Worm (Caenorhabditis elegans) whole organism, young adult: ENCODE results near the gene F52H2.15.

Experiments
- B0336.3 ChIP-seq: fragments of 200-800 bp; sonication (Bioruptor generic); IDR thresholded peaks from 2 replicates; pipeline ENCODE4 v1.3.6; 2022; ENCODE audit warnings: missing genetic modification characterization, missing compliant biosample characterization
- C06A6.2 ChIP-seq: fragments of 200-800 bp; sonication (Bioruptor generic); conservative IDR thresholded peaks from 2 replicates; pipeline ENCODE4 v1.3.6; 2022; ENCODE audit warnings: missing genetic modification characterization, missing compliant biosample characterization
- F22D6.2 ChIP-seq: sonication (generic microtip); optimal IDR thresholded peaks from 2 replicates; lab custom pipeline; 2016; ENCODE audit warnings: mild to moderate bottlenecking, missing genetic modification characterization, missing compliant biosample characterization
- F55B11.4 ChIP-seq: sonication (generic microtip); optimal IDR thresholded peaks from 2 replicates; lab custom pipeline; 2016; ENCODE audit warnings: missing compliant biosample characterization, missing genetic modification characterization, borderline replicate concordance; ENCODE audit not compliant: insufficient read depth
- K12H6.12 ChIP-seq: fragments of 200-800 bp; sonication (Bioruptor generic); optimal IDR thresholded peaks from 2 replicates; lab custom pipeline; 2018; ENCODE audit warnings: mild to moderate bottlenecking, missing genetic modification characterization, missing compliant biosample characterization
- T26A5.8 ChIP-seq: sonication (generic microtip); optimal IDR thresholded peaks from 2 replicates; lab custom pipeline; 2016; ENCODE audit warnings: missing genetic modification characterization, missing compliant biosample characterization
- akir-1 ChIP-seq: fragments of 200-800 bp; sonication (Bioruptor generic); optimal IDR thresholded peaks from 2 replicates; lab custom pipeline; 2018; ENCODE audit warnings: mild to moderate bottlenecking, missing genetic modification characterization, moderate library complexity, missing compliant biosample characterization
- attf-3 ChIP-seq: fragments of 200-800 bp; sonication (Bioruptor generic); conservative IDR thresholded peaks from 2 replicates; pipeline ENCODE4 v1.3.6; 2022; ENCODE audit warnings: missing genetic modification reagents, missing genetic modification characterization, missing compliant biosample characterization
- attf-5 ChIP-seq: fragments of 200-800 bp; sonication (Bioruptor generic); optimal IDR thresholded peaks from 2 replicates; lab custom pipeline; 2018; ENCODE audit warnings: mild to moderate bottlenecking, missing genetic modification characterization, missing compliant biosample characterization
- attf-6 ChIP-seq: fragments of 200-800 bp; sonication (Bioruptor generic); IDR thresholded peaks from 2 replicates; pipeline ENCODE4 v1.3.6; 2022; ENCODE audit warnings: missing genetic modification reagents, missing genetic modification characterization, missing compliant biosample characterization
- ccch-3 ChIP-seq: fragments of 200-800 bp; sonication (Bioruptor generic); optimal IDR thresholded peaks from 2 replicates; lab custom pipeline; 2018; ENCODE audit warnings: mild to moderate bottlenecking, missing genetic modification characterization, missing compliant biosample characterization
- cebp-1 ChIP-seq, 2 experiments: fragments of 200-800 bp in 1 of 2; sonication (Bioruptor generic) in 1 of 2; sonication (generic microtip) in 1 of 2; IDR thresholded peaks in 1 of 2; optimal IDR thresholded peaks in 1 of 2; 2 replicates each; pipeline versions ENCODE4 v1.3.6 to Lab custom; 2017 to 2022; ENCODE audit warnings: missing compliant biosample characterization in 2 of 2, missing genetic modification characterization in 2 of 2, mild to moderate bottlenecking in 1 of 2, missing genetic modification reagents in 1 of 2, moderate library complexity in 1 of 2
- ceh-100 ChIP-seq: fragments of 200-800 bp; sonication (Bioruptor generic); IDR thresholded peaks from 2 replicates; pipeline ENCODE4 v1.3.6; 2022; ENCODE audit warnings: missing genetic modification reagents, missing genetic modification characterization, missing compliant biosample characterization
- dox-1 ChIP-seq: fragments of 200-800 bp; sonication (Bioruptor generic); IDR thresholded peaks from 2 replicates; pipeline ENCODE4 v1.3.6; 2022; ENCODE audit warnings: missing genetic modification reagents, missing genetic modification characterization, missing compliant biosample characterization
- ets-4 ChIP-seq: fragments of 200-800 bp; sonication (Bioruptor generic); optimal IDR thresholded peaks from 2 replicates; lab custom pipeline; 2018; ENCODE audit warnings: mild to moderate bottlenecking, missing genetic modification characterization, missing compliant biosample characterization
- hmg-1.2 ChIP-seq: fragments of 200-800 bp; sonication (Bioruptor generic); IDR thresholded peaks from 2 replicates; pipeline ENCODE4 v1.3.6; 2022; ENCODE audit warnings: missing genetic modification reagents, missing genetic modification characterization, missing compliant biosample characterization
- let-526 ChIP-seq: fragments of 200-800 bp; sonication (Bioruptor generic); IDR thresholded peaks from 2 replicates; pipeline ENCODE4 v1.3.6; 2022; ENCODE audit warnings: missing genetic modification reagents, missing genetic modification characterization, missing compliant biosample characterization
- let-607 ChIP-seq, 2 experiments: fragments of 200-800 bp in 1 of 2; sonication (Bioruptor generic) in 1 of 2; sonication (generic microtip) in 1 of 2; optimal IDR thresholded peaks; 2 replicates each; lab custom pipeline; 2016 to 2018; ENCODE audit warnings: mild to moderate bottlenecking in 2 of 2, missing compliant biosample characterization in 2 of 2, missing genetic modification characterization in 2 of 2, moderate library complexity in 2 of 2, missing genotype in 1 of 2
- lin-40 ChIP-seq: sonication (generic microtip); optimal IDR thresholded peaks from 2 replicates; lab custom pipeline; 2016; ENCODE audit warnings: missing genetic modification characterization, mild to moderate bottlenecking, missing compliant biosample characterization, missing genotype, missing genetic modification reagents
- nfya-2 ChIP-seq: fragments of 200-800 bp; sonication (Bioruptor generic); IDR thresholded peaks from 2 replicates; pipeline ENCODE4 v1.3.6; 2022; ENCODE audit warnings: missing genetic modification reagents, missing genetic modification characterization, missing compliant biosample characterization
- nfyb-1 ChIP-seq: fragments of 200-800 bp; sonication (Bioruptor generic); IDR thresholded peaks from 2 replicates; pipeline ENCODE4 v1.3.6; 2022; ENCODE audit warnings: missing genetic modification reagents, missing genetic modification characterization, missing compliant biosample characterization
- nhr-179 ChIP-seq: sonication (generic microtip); optimal IDR thresholded peaks from 2 replicates; lab custom pipeline; 2016; ENCODE audit warnings: mild to moderate bottlenecking, missing genetic modification characterization, missing compliant biosample characterization
- nhr-80 ChIP-seq: sonication (generic microtip); optimal IDR thresholded peaks from 2 replicates; lab custom pipeline; 2016; ENCODE audit warnings: missing genetic modification characterization, missing compliant biosample characterization
- pha-4 ChIP-seq: fragments of 150-350 bp; sonication (generic microtip); optimal IDR thresholded peaks from 2 replicates; lab custom pipeline; 2014; ENCODE audit warnings: missing biosample characterization, missing genetic modification reagents, missing genetic modification characterization
- rcor-1 ChIP-seq: fragments of 200-800 bp; sonication (Bioruptor generic); IDR thresholded peaks from 2 replicates; pipeline ENCODE4 v1.3.6; 2022; ENCODE audit warnings: missing genetic modification reagents, missing genetic modification characterization, missing compliant biosample characterization
- rpc-1 ChIP-seq, 2 experiments: fragments of 150-350 bp in 1 of 2; sonication (generic microtip) in 1 of 2; optimal IDR thresholded peaks; 2 replicates each; lab custom pipeline; 2014 to 2018; ENCODE audit warnings: missing biosample characterization in 1 of 2, missing genetic modification characterization in 1 of 2, missing genetic modification reagents in 1 of 2, missing genotype in 1 of 2
- sea-2 ChIP-seq: fragments of 200-800 bp; sonication (Bioruptor generic); IDR thresholded peaks from 2 replicates; pipeline ENCODE4 v1.3.6; 2022; ENCODE audit warnings: missing genetic modification characterization, missing compliant biosample characterization
- snpc-1.1 ChIP-seq: sonication (generic microtip); optimal IDR thresholded peaks from 2 replicates; lab custom pipeline; 2017; ENCODE audit warnings: missing genetic modification characterization, mild to moderate bottlenecking, missing compliant biosample characterization, antibody characterized with exemption, moderate library complexity, missing genotype, missing genetic modification reagents; ENCODE audit not compliant: insufficient read depth
- unc-62 ChIP-seq: fragments of 150-350 bp; optimal IDR thresholded peaks from 2 replicates; lab custom pipeline; 2014; ENCODE audit warnings: missing biosample characterization, missing genetic modification reagents, missing genetic modification characterization
- zfh-2 ChIP-seq: fragments of 200-800 bp; sonication (Bioruptor generic); conservative IDR thresholded peaks from 2 replicates; pipeline ENCODE4 v1.3.6; 2022; ENCODE audit warnings: missing genetic modification reagents, missing genetic modification characterization, missing compliant biosample characterization
- ztf-22 ChIP-seq: fragments of 200-800 bp; sonication (Bioruptor generic); optimal IDR thresholded peaks from 2 replicates; lab custom pipeline; 2018; ENCODE audit warnings: mild to moderate bottlenecking, missing genetic modification characterization, moderate library complexity, missing compliant biosample characterization
- ztf-26 ChIP-seq: sonication (generic microtip); optimal IDR thresholded peaks from 2 replicates; lab custom pipeline; 2017; ENCODE audit warnings: missing genetic modification characterization, missing compliant biosample characterization

Gene F52H2.15

DNA sequence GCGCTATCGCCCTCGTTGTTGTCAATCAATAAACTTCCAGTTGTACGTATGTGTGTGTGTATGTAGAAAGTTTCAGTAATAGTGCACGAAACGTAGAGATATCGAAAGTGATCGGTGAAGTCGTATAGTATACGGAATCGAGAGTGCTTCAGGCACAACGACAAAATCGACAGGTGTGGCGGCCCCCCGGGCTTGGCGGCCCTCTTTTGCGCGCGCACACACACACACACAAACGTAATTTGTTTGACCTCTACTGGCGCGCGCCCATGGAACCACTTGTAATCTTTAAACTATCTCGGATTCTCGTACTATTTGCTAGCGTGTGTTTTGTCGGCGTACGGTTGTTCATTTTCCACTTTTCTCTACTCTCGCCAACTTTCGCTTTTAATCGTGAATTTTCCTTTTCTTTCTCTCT, 26.4 kb downstream of the F52H2.15 start (continued):
- TF ChIP-seq nfyb-1 (GFP tag; lab: Robert Waterston, UW) (no peak), F22D6.2 (tag; lab: Kevin White, UChicago) (no peak), K12H6.12 (tag; lab: Kevin White, UChicago) (peak; percentile 14), C06A6.2 (no peak), ztf-22 (GFP tag; lab: Kevin White, UChicago) (peak; percentile 9), T26A5.8 (tag; lab: Kevin White, UChicago) (no peak), sea-2 (no peak), let-607 (tag; optimal IDR thresholded peaks at IDR 0.05; lab: Kevin White, UChicago) (no peak), dox-1 (GFP tag; lab: Robert Waterston, UW) (no peak), hmg-1.2 (GFP tag; lab: Robert Waterston, UW) (peak; percentile 40; the same call in 1 of the 2 replicates), attf-5 (no peak), let-526 (GFP tag; lab: Robert Waterston, UW) (no peak), cebp-1 (GFP tag; IDR thresholded peaks at IDR 0.05; lab: Robert Waterston, UW) (no peak), cebp-1 (tag; optimal IDR thresholded peaks at IDR 0.05; lab: Kevin White, UChicago) (no peak), akir-1 (no peak), ztf-26 (tag; lab: Kevin White, UChicago) (peak; percentile 17), attf-3 (no peak), B0336.3 (no peak), ets-4 (GFP tag; lab: Kevin White, UChicago) (no peak), rcor-1 (no peak), rpc-1 (optimal IDR thresholded peaks at IDR 0.05; lab: Kevin White, UChicago) (no peak), rpc-1 (tag; optimal IDR thresholded peaks at IDR 0.05; lab: Kevin White, UChicago) (no peak)

DNA sequence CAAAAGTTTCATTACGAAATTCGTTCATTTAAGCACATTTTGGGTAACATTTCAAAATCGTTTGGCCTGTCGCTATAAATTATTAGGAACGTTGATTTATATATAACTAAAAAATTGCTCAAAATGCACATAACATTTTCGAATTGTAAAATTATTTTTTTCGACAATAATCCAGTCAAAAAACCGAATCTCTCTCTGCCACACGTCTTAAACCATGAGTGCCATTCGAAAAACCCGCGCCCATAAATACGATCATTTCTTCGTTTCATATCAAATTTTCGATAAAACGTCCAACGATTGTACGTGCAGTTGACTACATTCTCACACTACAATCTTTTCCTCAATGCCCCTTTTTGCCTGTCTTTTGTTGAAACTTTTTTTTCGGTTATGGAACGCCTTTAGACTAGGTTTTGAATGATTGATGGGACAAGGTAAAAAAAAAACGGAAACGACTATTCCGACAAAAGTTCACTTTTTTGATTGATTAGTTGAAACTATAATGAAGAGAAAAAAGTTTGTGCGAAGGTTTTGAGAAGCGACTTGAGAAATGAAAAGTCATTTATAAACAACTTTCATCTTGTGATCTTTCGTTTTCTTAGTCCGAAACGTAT, 27.6 kb downstream of the F52H2.15 start:
- TF ChIP-seq ceh-100 (GFP tag; lab: Robert Waterston, UW), result no peak
- TF ChIP-seq nhr-80 (tag; lab: Kevin White, UChicago), result peak; percentile 68
- no peak for TF ChIP-seq unc-62 (GFP tag; lab: Kevin White, UChicago)
- TF ChIP-seq lin-40, result peak; percentile 63
- TF ChIP-seq attf-6 (GFP tag; lab: Robert Waterston, UW), result no peak
- TF ChIP-seq sea-2, result no peak
- TF ChIP-seq snpc-1.1 (tag; lab: Kevin White, UChicago), result no peak

DNA sequence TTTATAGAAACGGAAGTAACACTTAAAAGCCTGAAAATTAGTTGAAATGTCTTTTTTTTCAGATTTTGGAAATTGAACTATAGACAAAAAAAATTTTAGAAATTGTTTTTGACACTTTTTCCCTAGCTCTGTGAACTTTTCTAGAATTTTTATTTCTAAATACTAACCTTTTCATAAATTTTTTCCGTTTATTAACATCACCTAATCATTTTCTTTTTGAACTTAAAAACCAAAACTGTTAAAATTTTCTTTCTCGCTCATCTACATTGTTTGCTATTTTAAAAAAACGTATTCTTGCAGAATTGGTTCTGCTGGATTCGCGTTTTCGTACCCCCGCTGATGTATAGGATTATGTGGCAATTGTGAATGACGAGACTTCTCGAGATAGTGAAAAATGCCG, 28.5 kb downstream of the F52H2.15 start, which contains the start of the genes nhr-40 and T03G6.7:
nhr-40 (plus strand) TSS at position 301 of the 400 bp plus-strand sequence.
T03G6.7 (plus strand) TSS at position 337 of the 400 bp plus-strand sequence.
- TF ChIP-seq F55B11.4 (tag; lab: Kevin White, UChicago), result no peak
- no peak for TF ChIP-seq nhr-179 (tag; lab: Kevin White, UChicago)
- TF ChIP-seq nfya-2, result no peak
- TF ChIP-seq zfh-2 (GFP tag; lab: Robert Waterston, UW), result no peak
- TF ChIP-seq unc-62 (GFP tag; lab: Kevin White, UChicago), result no peak
- TF ChIP-seq pha-4 (tag; lab: Kevin White, UChicago), result no peak
- no peak for TF ChIP-seq dox-1 (GFP tag; lab: Robert Waterston, UW)
- TF ChIP-seq ccch-3 (GFP tag; lab: Kevin White, UChicago), result no peak
